Fruit fly (Drosophila melanogaster) whole organism, embryonic: ENCODE data around the gene CG43295.
A peak's percentile ranks its signal among the peaks of the same experiment; 100 is the strongest.

ENCODE experiments used
- CG11695 ChIP-seq: fragments of 200-800 bp; sonication (Bioruptor generic); IDR thresholded peaks from 3 replicates; pipeline ENCODE4 v1.3.6; 2022; ENCODE audit warnings: missing biosample characterization, missing genetic modification characterization
- CG12219 ChIP-seq: fragments of 200-800 bp; sonication (Bioruptor generic); optimal IDR thresholded peaks from 3 replicates; lab custom pipeline; 2018; ENCODE audit warnings: missing biosample characterization, mild to moderate bottlenecking, missing genetic modification characterization
- CG13287 ChIP-seq: fragments of 200-800 bp; sonication (Bioruptor generic); IDR thresholded peaks from 2 replicates; pipeline ENCODE4 v1.3.6; 2022; ENCODE audit warnings: missing biosample characterization, missing genetic modification characterization; ENCODE audit not compliant: partially characterized antibody
- CG14710 ChIP-seq: fragments of 200-800 bp; sonication (Bioruptor generic); optimal IDR thresholded peaks from 3 replicates; lab custom pipeline; 2019; ENCODE audit warnings: missing biosample characterization, mild to moderate bottlenecking, missing genetic modification characterization, moderate library complexity
- CG15601 ChIP-seq: fragments of 200-800 bp; sonication (Bioruptor generic); optimal IDR thresholded peaks from 3 replicates; lab custom pipeline; 2019; ENCODE audit warnings: missing biosample characterization, mild to moderate bottlenecking, missing genetic modification characterization, moderate library complexity
- CG15696 ChIP-seq: fragments of 200-800 bp; sonication (Bioruptor generic); optimal IDR thresholded peaks from 2 replicates; lab custom pipeline; 2019; ENCODE audit warnings: missing biosample characterization, mild to moderate bottlenecking, missing genetic modification characterization, moderate library complexity
- CG1602 ChIP-seq: fragments of 200-800 bp; sonication (Bioruptor generic); optimal IDR thresholded peaks from 3 replicates; lab custom pipeline; 2016; ENCODE audit warnings: missing biosample characterization, missing genetic modification characterization
- CG1603 ChIP-seq: fragments of 200-800 bp; sonication (Bioruptor generic); optimal IDR thresholded peaks from 2 replicates; lab custom pipeline; 2019; ENCODE audit warnings: missing biosample characterization, mild to moderate bottlenecking, missing genetic modification characterization, moderate library complexity
- CG2202 ChIP-seq: fragments of 200-800 bp; sonication (Bioruptor generic); optimal IDR thresholded peaks from 2 replicates; lab custom pipeline; 2018; ENCODE audit warnings: missing biosample characterization, mild to moderate bottlenecking, missing genetic modification characterization
- CG2875 ChIP-seq: fragments of 200-800 bp; sonication (Bioruptor generic); optimal IDR thresholded peaks from 2 replicates; lab custom pipeline; 2017; ENCODE audit warnings: missing biosample characterization, mild to moderate bottlenecking, missing genetic modification characterization, missing genetic modification reagents
- CG2889 ChIP-seq: fragments of 200-800 bp; sonication (Bioruptor generic); IDR thresholded peaks from 3 replicates; pipeline ENCODE4 v1.3.6; 2022; ENCODE audit warnings: missing biosample characterization, missing genetic modification characterization
- CG3065 ChIP-seq: fragments of 200-800 bp; sonication (Bioruptor generic); optimal IDR thresholded peaks from 2 replicates; lab custom pipeline; 2016; ENCODE audit warnings: missing biosample characterization, missing genetic modification characterization
- CG32767 ChIP-seq: fragments of 200-800 bp; sonication (Bioruptor generic); IDR thresholded peaks from 2 replicates; pipeline ENCODE4 v1.3.6; 2022; ENCODE audit warnings: missing biosample characterization, missing genetic modification characterization
- CG34224 ChIP-seq: fragments of 200-800 bp; sonication (Bioruptor generic); IDR thresholded peaks from 3 replicates; pipeline ENCODE4 v1.3.6; 2022; ENCODE audit warnings: missing biosample characterization, missing genetic modification characterization; ENCODE audit not compliant: partially characterized antibody
- CG3995 ChIP-seq: fragments of 200-800 bp; sonication (Bioruptor generic); optimal IDR thresholded peaks from 3 replicates; lab custom pipeline; 2016; ENCODE audit warnings: missing biosample characterization, missing genetic modification characterization
- CG4820 ChIP-seq: fragments of 200-800 bp; sonication (Bioruptor generic); optimal IDR thresholded peaks from 3 replicates; lab custom pipeline; 2016; ENCODE audit warnings: missing biosample characterization, missing genetic modification characterization
- CG4854 ChIP-seq: fragments of 200-800 bp; sonication (Bioruptor generic); optimal IDR thresholded peaks from 2 replicates; lab custom pipeline; 2016; ENCODE audit warnings: missing biosample characterization, missing genetic modification characterization, inconsistent platforms
- CG7271 ChIP-seq: fragments of 200-800 bp; sonication (Bioruptor generic); optimal IDR thresholded peaks from 2 replicates; lab custom pipeline; 2018; ENCODE audit warnings: missing biosample characterization, mild to moderate bottlenecking, missing genetic modification characterization, moderate library complexity
- Camta ChIP-seq: fragments of 200-800 bp; sonication (Bioruptor generic); optimal IDR thresholded peaks from 2 replicates; lab custom pipeline; 2016; ENCODE audit warnings: missing biosample characterization, missing genetic modification characterization
- Dip2 ChIP-seq: fragments of 200-800 bp; sonication (Bioruptor generic); IDR thresholded peaks from 2 replicates; pipeline ENCODE4 v1.3.6; 2022; ENCODE audit warnings: missing biosample characterization, missing genetic modification characterization
- Fer2 ChIP-seq: fragments of 200-800 bp; sonication (Bioruptor generic); optimal IDR thresholded peaks from 2 replicates; lab custom pipeline; 2018; ENCODE audit warnings: missing biosample characterization, mild to moderate bottlenecking, missing genetic modification characterization, moderate library complexity
- HLH4C ChIP-seq: fragments of 200-800 bp; sonication (Bioruptor generic); IDR thresholded peaks from 3 replicates; pipeline ENCODE4 v1.3.6; 2022; ENCODE audit warnings: missing biosample characterization, missing genetic modification characterization; ENCODE audit not compliant: partially characterized antibody
- Hr39 ChIP-seq: fragments of >200 bp; optimal IDR thresholded peaks from 2 replicates; lab custom pipeline; 2017
- Hr51 ChIP-seq, 2 experiments: fragments of 200-800 bp; sonication (Bioruptor generic); optimal IDR thresholded peaks; 2 replicates in 1 of 2; 3 replicates in 1 of 2; lab custom pipeline; 2016 to 2018; ENCODE audit warnings: missing biosample characterization in 2 of 2, missing genetic modification characterization in 2 of 2, mild to moderate bottlenecking in 1 of 2, moderate library complexity in 1 of 2
- Kr ChIP-seq: fragments of 200-800 bp; sonication (Bioruptor generic); optimal IDR thresholded peaks from 2 replicates; lab custom pipeline; 2017; ENCODE audit warnings: missing biosample characterization, mild to moderate bottlenecking, missing genetic modification characterization
- MESR4 ChIP-seq: fragments of 200-800 bp; sonication (Bioruptor generic); optimal IDR thresholded peaks from 2 replicates; lab custom pipeline; 2018; ENCODE audit warnings: missing biosample characterization, mild to moderate bottlenecking, missing genetic modification characterization, moderate library complexity
- Myb ChIP-seq: fragments of 200-800 bp; sonication (Bioruptor generic); optimal IDR thresholded peaks from 2 replicates; lab custom pipeline; 2016; ENCODE audit warnings: missing biosample characterization, missing genetic modification characterization
- Neu2 ChIP-seq: fragments of 200-800 bp; sonication (Bioruptor generic); optimal IDR thresholded peaks from 3 replicates; lab custom pipeline; 2016; ENCODE audit warnings: missing biosample characterization, missing genetic modification characterization, borderline replicate concordance
- Opbp ChIP-seq: fragments of 200-800 bp; sonication (Bioruptor generic); IDR thresholded peaks from 3 replicates; pipeline ENCODE4 v1.3.6; 2022; ENCODE audit warnings: missing biosample characterization, missing genetic modification characterization; ENCODE audit not compliant: partially characterized antibody
- TFAM ChIP-seq: fragments of 200-800 bp; sonication (Bioruptor generic); optimal IDR thresholded peaks from 2 replicates; lab custom pipeline; 2017; ENCODE audit warnings: missing biosample characterization, missing genetic modification characterization, inconsistent platforms
- amos ChIP-seq: fragments of 200-800 bp; sonication (Bioruptor generic); IDR thresholded peaks from 2 replicates; pipeline ENCODE4 v1.3.6; 2022; ENCODE audit warnings: missing biosample characterization, missing genetic modification characterization; ENCODE audit not compliant: partially characterized antibody
- ase ChIP-seq: fragments of 200-800 bp; sonication (Bioruptor generic); IDR thresholded peaks from 3 replicates; pipeline ENCODE4 v1.3.6; 2022; ENCODE audit warnings: missing biosample characterization, missing genetic modification characterization
- az2 ChIP-seq: fragments of 200-800 bp; sonication (Bioruptor generic); optimal IDR thresholded peaks from 3 replicates; lab custom pipeline; 2016; ENCODE audit warnings: missing biosample characterization, missing genetic modification characterization
- croc ChIP-seq: fragments of 200-800 bp; sonication (Bioruptor generic); conservative IDR thresholded peaks from 3 replicates; pipeline ENCODE4 v1.3.6; 2022; ENCODE audit warnings: missing biosample characterization, missing genetic modification characterization
- crol ChIP-seq: fragments of 200-800 bp; sonication (Bioruptor generic); IDR thresholded peaks from 2 replicates; pipeline ENCODE4 v1.3.6; 2022; ENCODE audit warnings: missing biosample characterization, missing genetic modification characterization
- ewg ChIP-seq: fragments of 200-800 bp; sonication (Bioruptor generic); optimal IDR thresholded peaks from 3 replicates; lab custom pipeline; 2017; ENCODE audit warnings: mild to moderate bottlenecking, missing biosample characterization, missing genetic modification reagents, missing genetic modification characterization
- exex ChIP-seq: fragments of 200-800 bp; sonication (Bioruptor generic); optimal IDR thresholded peaks from 4 replicates; lab custom pipeline; 2018; ENCODE audit warnings: missing biosample characterization, mild to moderate bottlenecking, missing genetic modification characterization, moderate library complexity
- gro ChIP-seq: fragments of 200-800 bp; sonication (Bioruptor generic); optimal IDR thresholded peaks from 2 replicates; lab custom pipeline; 2016; ENCODE audit warnings: missing biosample characterization, missing genetic modification characterization
- hth ChIP-seq: fragments of >200 bp; optimal IDR thresholded peaks from 2 replicates; lab custom pipeline; 2017; ENCODE audit warnings: inconsistent platforms
- jing ChIP-seq: fragments of 200-800 bp; sonication (Bioruptor generic); optimal IDR thresholded peaks from 2 replicates; lab custom pipeline; 2018; ENCODE audit warnings: missing biosample characterization, mild to moderate bottlenecking, missing genetic modification characterization
- mam ChIP-seq: fragments of 200-800 bp; sonication (Bioruptor generic); optimal IDR thresholded peaks from 3 replicates; lab custom pipeline; 2016; ENCODE audit warnings: missing biosample characterization, missing genetic modification characterization
- prd ChIP-seq, 3 experiments: fragments of >200 bp in 2 of 3; fragments of 200-800 bp in 1 of 3; sonication (Bioruptor generic) in 1 of 3; optimal IDR thresholded peaks in 2 of 3; IDR thresholded peaks in 1 of 3; 2 replicates in 2 of 3; 3 replicates in 1 of 3; pipeline versions ENCODE4 v1.3.6 to Lab custom; 2017 to 2022; ENCODE audit warnings: missing biosample characterization in 1 of 3, missing genetic modification characterization in 1 of 3
- pzg ChIP-seq: fragments of 200-800 bp; sonication (Bioruptor generic); optimal IDR thresholded peaks from 3 replicates; lab custom pipeline; 2018; ENCODE audit warnings: missing biosample characterization, mild to moderate bottlenecking, missing genetic modification characterization, moderate library complexity
- sd ChIP-seq: fragments of 200-800 bp; sonication (Bioruptor generic); optimal IDR thresholded peaks from 3 replicates; lab custom pipeline; 2018; ENCODE audit warnings: missing biosample characterization, mild to moderate bottlenecking, missing genetic modification characterization, moderate library complexity
- sim ChIP-seq: fragments of 200-800 bp; sonication (Bioruptor generic); IDR thresholded peaks from 2 replicates; pipeline ENCODE4 v1.3.6; 2022; ENCODE audit warnings: missing biosample characterization, missing genetic modification characterization
- ssp ChIP-seq: fragments of 200-800 bp; sonication (Bioruptor generic); IDR thresholded peaks from 2 replicates; pipeline ENCODE4 v1.3.6; 2022; ENCODE audit warnings: missing biosample characterization, missing genetic modification characterization
- trem ChIP-seq: fragments of 200-800 bp; optimal IDR thresholded peaks from 3 replicates; lab custom pipeline; 2019; ENCODE audit warnings: missing biosample characterization, mild to moderate bottlenecking, missing genetic modification characterization, moderate library complexity

CG43295 gene

DNA sequence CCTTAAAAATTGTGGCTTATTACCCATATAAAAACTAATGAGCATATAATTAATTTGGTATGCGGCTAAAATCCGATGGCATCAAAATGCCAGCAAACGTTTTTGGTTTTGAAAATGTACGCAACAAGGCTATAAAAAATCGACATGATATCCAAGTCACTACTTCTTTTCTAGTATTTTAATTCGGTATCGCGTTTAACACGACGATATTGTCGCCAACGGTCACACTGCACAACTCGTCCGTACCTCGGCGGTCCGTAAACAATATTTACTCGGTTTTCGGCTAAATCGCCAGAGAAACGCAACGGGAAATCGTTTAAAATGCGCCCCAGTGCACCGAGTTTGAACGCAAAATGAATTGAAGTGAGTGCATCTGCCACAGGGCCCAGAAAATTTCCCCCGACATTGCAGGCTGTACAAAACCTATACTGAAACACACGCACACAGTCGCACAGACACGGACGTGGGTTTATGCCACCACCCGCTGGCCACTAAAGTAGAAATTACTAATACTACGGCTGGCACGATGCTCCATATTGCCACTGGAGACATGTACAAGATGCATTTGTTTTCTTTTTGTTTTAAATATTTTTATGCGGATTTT is 7.5 kb downstream of the CG43295 start, which contains the start of gene Taf4 (continued):
- TF ChIP-seq CG1603 (tag; lab: Kevin White, UChicago): peak; percentile 33
- peak; percentile 57; the same call in 1 of the 2 replicates for TF ChIP-seq ssp (GFP tag; lab: Robert Waterston, UW)
- 0 out of 3 replicates have a peak, but pooled peaks have one; percentile 56 for TF ChIP-seq CG2889 (GFP tag; lab: Robert Waterston, UW)
- 0 out of 3 replicates have a peak, but pooled peaks have one; percentile 6 for TF ChIP-seq CG34224 (GFP tag; lab: Robert Waterston, UW)
- no peak for TF ChIP-seq CG4820 (GFP tag; lab: Kevin White, UChicago)
- peak; percentile 95 for TF ChIP-seq CG3995
- no peak for TF ChIP-seq Hr51 (GFP tag; optimal IDR thresholded peaks at IDR 0.05; lab: Kevin White, UChicago)
- peak; percentile 8 for TF ChIP-seq Myb
- peak; percentile 39 for TF ChIP-seq pzg
- TF ChIP-seq MESR4: peak; percentile 92
- peak; percentile 84 for TF ChIP-seq crol
- peak; percentile 81; the same call in 2 of the 3 replicates for TF ChIP-seq CG11695 (GFP tag; lab: Robert Waterston, UW)
- TF ChIP-seq amos (GFP tag; lab: Robert Waterston, UW): peak; percentile 36; the same call in 1 of the 2 replicates
- TF ChIP-seq Opbp (GFP tag; lab: Robert Waterston, UW): peak; percentile 54; the same call in 1 of the 3 replicates
- TF ChIP-seq CG15601 (tag; lab: Kevin White, UChicago): no peak
- no peak for TF ChIP-seq CG2875 (GFP tag; lab: Kevin White, UChicago)
- TF ChIP-seq CG3065 (GFP tag; lab: Kevin White, UChicago): no peak
- peak; percentile 47 for TF ChIP-seq Neu2
- TF ChIP-seq sd (tag; lab: Kevin White, UChicago): no peak
- TF ChIP-seq, all 482 proteins: peak for 24

DNA sequence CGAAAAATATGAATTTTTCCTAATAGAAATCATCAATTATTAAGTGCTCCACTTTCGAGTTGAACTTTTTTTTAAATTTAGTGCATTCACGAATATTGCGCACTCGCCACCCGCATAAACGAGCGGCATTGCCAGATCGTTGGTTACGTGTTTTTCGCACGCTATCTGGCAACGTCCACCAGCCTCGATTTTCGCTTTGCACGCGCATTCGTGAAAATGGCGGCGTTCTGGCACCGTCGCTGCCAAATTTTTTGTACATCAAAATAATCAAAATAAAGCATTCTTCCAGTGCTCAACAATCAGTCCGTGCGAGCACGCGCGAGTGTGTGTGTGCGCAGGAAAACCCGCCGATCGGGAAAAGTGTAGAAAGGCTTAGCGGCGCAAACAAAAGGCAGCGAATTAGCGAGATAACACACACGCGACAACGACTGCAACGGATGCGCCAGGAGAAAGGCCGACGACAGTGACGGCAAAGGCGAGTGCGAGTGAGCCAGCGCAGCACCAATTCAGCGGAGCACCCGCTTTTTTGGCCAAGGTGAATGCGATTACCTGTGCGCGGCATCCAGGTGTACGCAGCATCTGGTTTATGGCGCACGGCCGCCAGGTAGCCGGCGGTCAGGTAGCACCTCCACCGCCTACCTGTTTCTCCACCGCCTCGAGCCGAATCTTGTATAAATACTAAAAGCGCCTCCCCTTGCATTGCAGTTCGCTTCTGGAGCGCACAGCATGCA is 8.1 kb downstream of the CG43295 start:
- no peak for TF ChIP-seq sim (GFP tag; lab: Robert Waterston, UW)
- peak; percentile 65 for TF ChIP-seq HLH4C (GFP tag; lab: Robert Waterston, UW)
- TF ChIP-seq az2 (GFP tag; lab: Kevin White, UChicago): peak; percentile 70
- TF ChIP-seq mam (GFP tag; lab: Kevin White, UChicago): peak; percentile 91
- no peak for TF ChIP-seq CG7271 (tag; lab: Kevin White, UChicago)
- TF ChIP-seq CG13287: peak; percentile 79
- no peak for TF ChIP-seq hth (lab: Kevin White, UChicago)
- peak; percentile 59; the same call in 1 of the 2 replicates for TF ChIP-seq CG32767
- TF ChIP-seq Camta (GFP tag; lab: Kevin White, UChicago): peak; percentile 87
- peak; percentile 39; the same call in 2 of the 3 replicates for TF ChIP-seq croc (GFP tag; lab: Robert Waterston, UW)
- TF ChIP-seq CG12219 (GFP tag; lab: Kevin White, UChicago): peak; percentile 61
- peak; percentile 88 for TF ChIP-seq gro
- no peak for TF ChIP-seq jing (GFP tag; lab: Kevin White, UChicago)
- TF ChIP-seq CG14710 (tag; lab: Kevin White, UChicago): peak; percentile 73
- TF ChIP-seq ase (GFP tag; lab: Robert Waterston, UW): peak; percentile 59; the same call in 2 of the 3 replicates
- no peak for TF ChIP-seq prd (optimal IDR thresholded peaks at IDR 0.05; lab: Kevin White, UChicago)
- TF ChIP-seq prd (GFP tag; IDR thresholded peaks at IDR 0.05; lab: Robert Waterston, UW): peak; percentile 82
- TF ChIP-seq Kr (GFP tag; lab: Kevin White, UChicago): no peak
- TF ChIP-seq CG1602 (GFP tag; lab: Kevin White, UChicago): peak; percentile 74
- no peak for TF ChIP-seq Dip2 (GFP tag; lab: Robert Waterston, UW)
- TF ChIP-seq ewg (GFP tag; lab: Kevin White, UChicago): peak; percentile 97
- TF ChIP-seq CG15696 (tag; lab: Kevin White, UChicago): peak; percentile 64
- TF ChIP-seq Fer2 (tag; lab: Kevin White, UChicago): peak; percentile 56
- TF ChIP-seq CG4854 (GFP tag; lab: Kevin White, UChicago): peak; percentile 55
- peak; percentile 64 for TF ChIP-seq exex
- peak; percentile 58 for TF ChIP-seq CG2202
- TF ChIP-seq TFAM (GFP tag; lab: Kevin White, UChicago): no peak
- peak; percentile 59 for TF ChIP-seq trem
- TF ChIP-seq Hr39 (lab: Kevin White, UChicago): no peak
